Fruit fly (Drosophila melanogaster): ENCODE results near the gene Pect.
A peak's percentile ranks its signal among the peaks of the same experiment; 100 is the strongest.

The Pect gene

dm6 chr2L:13206857-13207463 is 3.4 kb downstream of the Pect start:
- TF ChIP-seq ovo (GFP tag; optimal IDR thresholded peaks at IDR 0.05) (peak; percentile 39), CG7101 (tag; optimal IDR thresholded peaks at IDR 0.05) (peak; percentile 23), CG11617 (GFP tag; optimal IDR thresholded peaks at IDR 0.05) (no peak), CG14711 (tag; optimal IDR thresholded peaks at IDR 0.05) (no peak), CG12768 (GFP tag; optimal IDR thresholded peaks at IDR 0.05) (peak; percentile 9), kay (GFP tag; ENCODE audit: borderline replicate concordance) (peak; percentile 98), toe (GFP tag; optimal IDR thresholded peaks at IDR 0.05) (no peak), tj (GFP tag; optimal IDR thresholded peaks at IDR 0.05) (peak; percentile 91), Mnt (GFP tag; optimal IDR thresholded peaks at IDR 0.05) (peak; percentile 79), cic (GFP tag; optimal IDR thresholded peaks at IDR 0.05) (peak; percentile 64), CG7045 (GFP tag; optimal IDR thresholded peaks at IDR 0.05) (peak; percentile 45)

dm6 chr2L:13211764-13212265 is 8.3 kb downstream of the Pect start, which contains the start of gene CG15482:
CG15482 (minus strand) TSS chr2L:13211814.
- TF ChIP-seq kay (GFP tag; ENCODE audit: borderline replicate concordance), result peak; percentile 54

DNA sequence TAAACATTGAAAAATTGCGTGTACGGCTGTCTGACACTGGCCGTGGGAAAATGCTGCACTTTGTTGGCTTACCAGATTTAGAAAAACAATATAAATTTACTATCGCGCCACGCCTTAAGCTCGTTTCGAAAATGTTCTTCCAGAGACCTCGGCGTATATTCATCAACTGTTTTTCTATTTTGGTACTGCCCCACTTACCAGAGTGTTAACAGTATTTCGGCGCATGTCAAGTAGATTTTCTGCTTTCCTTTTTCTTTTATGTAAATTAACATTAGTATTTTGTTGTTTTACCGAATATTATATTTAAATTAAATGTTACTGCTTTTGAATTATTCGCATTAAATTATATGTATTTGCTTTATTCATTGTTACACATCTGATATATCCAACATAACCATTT is 11.4 kb downstream of the Pect start, which contains the start of gene kek4:
TSS of gene kek4 (minus strand) at position 341 of the 400 bp plus-strand sequence.
- TF ChIP-seq pad (GFP tag; optimal IDR thresholded peaks at IDR 0.05) (no peak), CG11617 (GFP tag; optimal IDR thresholded peaks at IDR 0.05) (no peak), toe (GFP tag; optimal IDR thresholded peaks at IDR 0.05) (no peak), CG14711 (tag; optimal IDR thresholded peaks at IDR 0.05) (no peak), Clk (GFP tag; optimal IDR thresholded peaks at IDR 0.05) (no peak), CG1620 (GFP tag; optimal IDR thresholded peaks at IDR 0.05) (no peak), ovo (GFP tag; optimal IDR thresholded peaks at IDR 0.05) (no peak), CG7045 (GFP tag; optimal IDR thresholded peaks at IDR 0.05) (no peak), Crg-1 (GFP tag; optimal IDR thresholded peaks at IDR 0.05) (no peak), Hr96 (GFP tag; optimal IDR thresholded peaks at IDR 0.05) (no peak)

- TF ChIP-seq cic (GFP tag; optimal IDR thresholded peaks at IDR 0.05) (peak; percentile 44), Crg-1 (GFP tag; optimal IDR thresholded peaks at IDR 0.05) (peak; percentile 30), bab1 (GFP tag; optimal IDR thresholded peaks at IDR 0.05) (peak; percentile 41), tj (GFP tag; optimal IDR thresholded peaks at IDR 0.05) (peak; percentile 71), Mnt (GFP tag; optimal IDR thresholded peaks at IDR 0.05) (peak; percentile 40), CG7101 (tag; optimal IDR thresholded peaks at IDR 0.05) (peak; percentile 49), kay (GFP tag; ENCODE audit: borderline replicate concordance) (peak; percentile 98), CG12768 (GFP tag; optimal IDR thresholded peaks at IDR 0.05) (peak; percentile 55), pad (GFP tag; optimal IDR thresholded peaks at IDR 0.05) (peak; percentile 44), CG1620 (GFP tag; optimal IDR thresholded peaks at IDR 0.05) (peak; percentile 61)
These were observed 12.1 kb downstream of the Pect start for dm6 chr2L:13215640-13216129.

- TF ChIP-seq CG14711 (tag; optimal IDR thresholded peaks at IDR 0.05), result peak; percentile 56
- TF ChIP-seq CG11617 (GFP tag; optimal IDR thresholded peaks at IDR 0.05), result peak; percentile 1
- TF ChIP-seq Mnt (GFP tag; optimal IDR thresholded peaks at IDR 0.05), result peak; percentile 54
- no peak for TF ChIP-seq ovo (GFP tag; optimal IDR thresholded peaks at IDR 0.05)
- TF ChIP-seq Crg-1 (GFP tag; optimal IDR thresholded peaks at IDR 0.05), result no peak
- TF ChIP-seq CG12768 (GFP tag; optimal IDR thresholded peaks at IDR 0.05), result peak; percentile 18
- TF ChIP-seq Hr96 (GFP tag; optimal IDR thresholded peaks at IDR 0.05), result no peak
- TF ChIP-seq toe (GFP tag; optimal IDR thresholded peaks at IDR 0.05), result no peak
- TF ChIP-seq CG1620 (GFP tag; optimal IDR thresholded peaks at IDR 0.05), result peak; percentile 13
- no peak for TF ChIP-seq Clk (GFP tag; optimal IDR thresholded peaks at IDR 0.05)
- TF ChIP-seq CG5204 (GFP tag; optimal IDR thresholded peaks at IDR 0.05), result no peak
- TF ChIP-seq bab1 (GFP tag; optimal IDR thresholded peaks at IDR 0.05), result peak; percentile 48
- no peak for TF ChIP-seq cnc (optimal IDR thresholded peaks at IDR 0.05)
- no peak for TF ChIP-seq tj (GFP tag; optimal IDR thresholded peaks at IDR 0.05)
- no peak for TF ChIP-seq cic (GFP tag; optimal IDR thresholded peaks at IDR 0.05)
- TF ChIP-seq kay (GFP tag; ENCODE audit: borderline replicate concordance), result no peak
- peak; percentile 28 for TF ChIP-seq CG33017 (tag; optimal IDR thresholded peaks at IDR 0.05)
- peak; percentile 30 for TF ChIP-seq CG7101 (tag; optimal IDR thresholded peaks at IDR 0.05)
- no peak for TF ChIP-seq CG7045 (GFP tag; optimal IDR thresholded peaks at IDR 0.05)
- TF ChIP-seq pad (GFP tag; optimal IDR thresholded peaks at IDR 0.05), result peak; percentile 24
These were observed 15.9 kb downstream of the Pect start, which contains the start of the genes CG9426 and mRF1 for dm6 chr2L:13219281-13220092. CG9426 (minus strand) TSS chr2L:13219923. mRF1 (plus strand) TSS chr2L:13219979.

- TF ChIP-seq CG5204 (GFP tag; optimal IDR thresholded peaks at IDR 0.05) (no peak), Clk (GFP tag; optimal IDR thresholded peaks at IDR 0.05) (peak; percentile 19), CG33017 (tag; optimal IDR thresholded peaks at IDR 0.05) (peak; percentile 81), Crg-1 (GFP tag; optimal IDR thresholded peaks at IDR 0.05) (peak; percentile 59), CG7045 (GFP tag; optimal IDR thresholded peaks at IDR 0.05) (peak; percentile 59), Hr96 (GFP tag; optimal IDR thresholded peaks at IDR 0.05) (peak; percentile 44), CG11617 (GFP tag; optimal IDR thresholded peaks at IDR 0.05) (peak; percentile 52), cic (GFP tag; optimal IDR thresholded peaks at IDR 0.05) (no peak), kay (GFP tag; ENCODE audit: borderline replicate concordance) (peak; percentile 93), ovo (GFP tag; optimal IDR thresholded peaks at IDR 0.05) (peak; percentile 30), CG1620 (GFP tag; optimal IDR thresholded peaks at IDR 0.05) (peak; percentile 77), cnc (optimal IDR thresholded peaks at IDR 0.05) (no peak), bab1 (GFP tag; optimal IDR thresholded peaks at IDR 0.05) (peak; percentile 74), CG14711 (tag; optimal IDR thresholded peaks at IDR 0.05) (peak; percentile 95), CG12768 (GFP tag; optimal IDR thresholded peaks at IDR 0.05) (peak; percentile 40), CG7101 (tag; optimal IDR thresholded peaks at IDR 0.05) (peak; percentile 85), pad (GFP tag; optimal IDR thresholded peaks at IDR 0.05) (peak; percentile 63), toe (GFP tag; optimal IDR thresholded peaks at IDR 0.05) (no peak), tj (GFP tag; optimal IDR thresholded peaks at IDR 0.05) (peak; percentile 29), Mnt (GFP tag; optimal IDR thresholded peaks at IDR 0.05) (peak; percentile 90)
These were observed 18.7 kb downstream of the Pect start, which contains the start of the genes Ski6 and CG16812 for dm6 chr2L:13222225-13222648. Ski6 (minus strand) TSS chr2L:13222429. CG16812 (plus strand) TSS chr2L:13222587.

All from whole organism, adult.